Fruit fly (Drosophila melanogaster): ENCODE data around the gene CG5321.

The CG5321 gene

DNA sequence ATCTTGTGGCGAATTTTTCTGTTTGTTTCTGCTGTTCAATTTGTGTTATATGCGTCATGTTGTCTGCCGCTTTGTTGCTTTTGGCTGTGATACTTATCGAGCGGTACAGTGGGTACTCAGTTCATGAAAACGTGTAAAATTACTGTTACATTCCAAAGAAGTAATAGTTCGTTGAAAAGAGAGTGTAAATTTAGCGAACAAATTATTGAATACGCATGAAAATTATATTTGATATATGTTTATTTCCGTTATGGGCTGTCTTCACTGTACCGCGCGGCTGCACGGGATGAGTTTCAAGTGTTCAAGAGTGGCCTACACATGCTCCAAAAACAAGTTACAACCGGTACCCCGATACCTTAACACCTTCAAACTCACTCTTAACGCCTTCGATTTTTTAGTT, 9.7 kb downstream of the CG5321 start (continued):
- TF ChIP-seq BtbVII (GFP tag; optimal IDR thresholded peaks at IDR 0.05) (peak; percentile 17), CG11085 (GFP tag; IDR thresholded peaks at IDR 0.05) (no peak), CG34376 (GFP tag; optimal IDR thresholded peaks at IDR 0.05) (no peak), maf-S (GFP tag; optimal IDR thresholded peaks at IDR 0.05) (peak; percentile 26), esg (GFP tag; conservative IDR thresholded peaks at IDR 0.05) (peak; percentile 73), Jarid2 (GFP tag; optimal IDR thresholded peaks at IDR 0.05) (no peak), fu2 (GFP tag; optimal IDR thresholded peaks at IDR 0.05) (no peak), CG17612 (GFP tag; IDR thresholded peaks at IDR 0.05) (0 out of 2 replicates have a peak, but pooled peaks have one; percentile 33), CG2889 (GFP tag; IDR thresholded peaks at IDR 0.05) (peak; percentile 42; the same call in 1 of the 3 replicates), ab (GFP tag; optimal IDR thresholded peaks at IDR 0.05) (no peak), Sry-β (GFP tag; optimal IDR thresholded peaks at IDR 0.05) (no peak), CG7372 (GFP tag; IDR thresholded peaks at IDR 0.05) (peak; percentile 50; the same call in 1 of the 2 replicates), CG13775 (GFP tag; optimal IDR thresholded peaks at IDR 0.05) (peak; percentile 1), otp (GFP tag; IDR thresholded peaks at IDR 0.05) (peak; percentile 81), CG8765 (GFP tag; IDR thresholded peaks at IDR 0.05) (no peak; the same call in 1 of the 2 replicates), crp (GFP tag; optimal IDR thresholded peaks at IDR 0.05) (peak in 1 of 2 experiments; percentile 11), HmgD (GFP tag; optimal IDR thresholded peaks at IDR 0.05) (no peak), bigmax (GFP tag; optimal IDR thresholded peaks at IDR 0.05) (no peak), en (GFP tag; optimal IDR thresholded peaks at IDR 0.05) (peak; percentile 40), chn (GFP tag; optimal IDR thresholded peaks at IDR 0.05) (peak; percentile 58), fru (optimal IDR thresholded peaks at IDR 0.05) (no peak), cwo (GFP tag; optimal IDR thresholded peaks at IDR 0.05) (peak; percentile 35), nerfin-2 (GFP tag; IDR thresholded peaks at IDR 0.05; ENCODE audit: partially characterized antibody) (no peak), Chrac-16 (GFP tag; optimal IDR thresholded peaks at IDR 0.05) (peak; percentile 48), MTF-1 (GFP tag; optimal IDR thresholded peaks at IDR 0.05; ENCODE audit: borderline replicate concordance) (peak; percentile 34), bab2 (GFP tag; optimal IDR thresholded peaks at IDR 0.05) (peak; percentile 73), Oaz (GFP tag; IDR thresholded peaks at IDR 0.05) (peak; percentile 58), CG6813 (GFP tag; optimal IDR thresholded peaks at IDR 0.05) (peak; percentile 35), Meics (GFP tag; optimal IDR thresholded peaks at IDR 0.05) (peak; percentile 51), C15 (GFP tag; IDR thresholded peaks at IDR 0.05) (0 out of 3 replicates have a peak, but pooled peaks have one; percentile 23), CG14965 (GFP tag; optimal IDR thresholded peaks at IDR 0.05; ENCODE audit: borderline replicate concordance) (no peak), lmd (GFP tag; IDR thresholded peaks at IDR 0.05) (peak; percentile 74), Ada2b (GFP tag; IDR thresholded peaks at IDR 0.05) (peak; percentile 83), pita (GFP tag; optimal IDR thresholded peaks at IDR 0.05) (no peak), Fer1 (GFP tag; optimal IDR thresholded peaks at IDR 0.05) (peak; percentile 64), CG13624 (GFP tag; optimal IDR thresholded peaks at IDR 0.05) (peak; percentile 24), oc (tag; optimal IDR thresholded peaks at IDR 0.05) (peak; percentile 53), CG8089 (GFP tag; optimal IDR thresholded peaks at IDR 0.05) (peak; percentile 32), disco-r (GFP tag; optimal IDR thresholded peaks at IDR 0.05) (peak; percentile 33), lilli (GFP tag; optimal IDR thresholded peaks at IDR 0.05) (peak; percentile 41), Six4 (GFP tag; optimal IDR thresholded peaks at IDR 0.05) (peak; percentile 58), abd-A (tag; optimal IDR thresholded peaks at IDR 0.05) (no peak), CG14860 (GFP tag; IDR thresholded peaks at IDR 0.05; ENCODE audit: partially characterized antibody) (no peak), MBD-R2 (GFP tag; IDR thresholded peaks at IDR 0.05) (peak; percentile 12; the same call in 1 of the 2 replicates), Ssrp (tag; optimal IDR thresholded peaks at IDR 0.05) (peak; percentile 65), CG5953 (GFP tag; IDR thresholded peaks at IDR 0.05) (peak; percentile 74; the same call in 1 of the 2 replicates), CG13894 (tag; optimal IDR thresholded peaks at IDR 0.05) (no peak), CG10979 (tag; optimal IDR thresholded peaks at IDR 0.05) (peak; percentile 70), hbn (GFP tag; IDR thresholded peaks at IDR 0.05; ENCODE audit: partially characterized antibody) (no peak), inv (GFP tag; IDR thresholded peaks at IDR 0.05; ENCODE audit: partially characterized antibody) (no peak)

Data from whole organism, embryonic.